Fruit fly (Drosophila melanogaster) S2 (cell line): ENCODE data around the gene GckIII.
A peak's percentile ranks its signal among the peaks of the same experiment; 100 is the strongest.

ENCODE experiments used
- CG8478 ChIP-seq: fragments of >200 bp; optimal IDR thresholded peaks from 2 replicates; lab custom pipeline; 2018
- CTCF ChIP-seq, 2 experiments: fragments of >200 bp; optimal IDR thresholded peaks; 2 replicates each; lab custom pipeline; 2018

GckIII gene

dm6 chr3R:17085029-17085807 lies at the start of gene GckIII:
GckIII (plus strand) TSS chr3R:17085513.
- no peak for TF ChIP-seq CG8478 (lab: Kevin White, UChicago)
- no peak for TF ChIP-seq CTCF (optimal IDR thresholded peaks at IDR 0.05; lab: Kevin White, UChicago)

dm6 chr3R:17035945-17036344 lies 49.4 kb upstream of the GckIII start, which contains the start of gene CG4009:
CG4009 (minus strand) TSS chr3R:17036045.
- TF ChIP-seq CTCF (optimal IDR thresholded peaks at IDR 0.05; lab: Kevin White, UChicago): no peak
- TF ChIP-seq CG8478 (lab: Kevin White, UChicago): no peak

dm6 chr3R:17039993-17040807 lies 45.1 kb upstream of the GckIII start, which contains the start of the genes CG18213 and Trm7-32:
CG18213 (minus strand) TSS chr3R:17040203.
Trm7-32 (plus strand) TSS chr3R:17040682.
- TF ChIP-seq CTCF (optimal IDR thresholded peaks at IDR 0.05; lab: Kevin White, UChicago) (peak in 1 of 2 experiments; percentile 17), CG8478 (lab: Kevin White, UChicago) (no peak)

dm6 chr3R:17042838-17043569 lies 42.3 kb upstream of the GckIII start, which contains the start of the genes bdwf and Patr-1:
bdwf (minus strand) TSS chr3R:17043136.
Patr-1 (plus strand) TSS chr3R:17043564.
- TF ChIP-seq CTCF (optimal IDR thresholded peaks at IDR 0.05; lab: Kevin White, UChicago) (no peak), CG8478 (lab: Kevin White, UChicago) (no peak)

dm6 chr3R:17043570-17043923 lies 41.8 kb upstream of the GckIII start:
- TF ChIP-seq CTCF (optimal IDR thresholded peaks at IDR 0.05; lab: Kevin White, UChicago): no peak
- TF ChIP-seq CG8478 (lab: Kevin White, UChicago): no peak

- no peak for TF ChIP-seq CG8478 (lab: Kevin White, UChicago)
- TF ChIP-seq CTCF (optimal IDR thresholded peaks at IDR 0.05; lab: Kevin White, UChicago): no peak
Observed at dm6 chr3R:17048867-17049266, 36.4 kb upstream of the GckIII start.

dm6 chr3R:17052465-17053149 lies 32.7 kb upstream of the GckIII start:
- TF ChIP-seq CG8478 (lab: Kevin White, UChicago) (no peak), CTCF (optimal IDR thresholded peaks at IDR 0.05; lab: Kevin White, UChicago) (no peak)

- TF ChIP-seq CTCF (optimal IDR thresholded peaks at IDR 0.05; lab: Kevin White, UChicago): no peak
- no peak for TF ChIP-seq CG8478 (lab: Kevin White, UChicago)
Observed at dm6 chr3R:17053415-17054177, 31.7 kb upstream of the GckIII start, which contains the start of gene Dad. Dad (plus strand) TSS chr3R:17054007.

dm6 chr3R:17054528-17054927 lies 30.8 kb upstream of the GckIII start:
- no peak for TF ChIP-seq CG8478 (lab: Kevin White, UChicago)
- no peak for TF ChIP-seq CTCF (optimal IDR thresholded peaks at IDR 0.05; lab: Kevin White, UChicago)

- peak; percentile 20 to 32 for TF ChIP-seq CTCF (optimal IDR thresholded peaks at IDR 0.05; lab: Kevin White, UChicago)
- no peak for TF ChIP-seq CG8478 (lab: Kevin White, UChicago)
Observed at dm6 chr3R:17056183-17056904, 29.0 kb upstream of the GckIII start.

dm6 chr3R:17056905-17057251 lies 28.4 kb upstream of the GckIII start:
- TF ChIP-seq CTCF (optimal IDR thresholded peaks at IDR 0.05; lab: Kevin White, UChicago) (no peak), CG8478 (lab: Kevin White, UChicago) (no peak)

dm6 chr3R:17059100-17059810 lies 26.1 kb upstream of the GckIII start:
- TF ChIP-seq CTCF (optimal IDR thresholded peaks at IDR 0.05; lab: Kevin White, UChicago): no peak
- TF ChIP-seq CG8478 (lab: Kevin White, UChicago): no peak
